Worm (Caenorhabditis elegans): ENCODE data around the gene C47E12.2.
"Not testable (repeated sequence)": the region's sequence is repeated elsewhere in the genome, so short reads cannot be mapped to it uniquely, and the experiment has no call there.

C47E12.2 gene

ce11 chrIV:10036966-10037365 is 33.7 kb upstream of the C47E12.2 start, which contains the start of gene F44D12.10:
Gene F44D12.10, minus strand, starts transcription at chrIV:10037066.
- TF ChIP-seq ceh-24 (tag; optimal IDR thresholded peaks at IDR 0.05): no peak
- no peak for TF ChIP-seq ceh-19 (GFP tag; optimal IDR thresholded peaks at IDR 0.05)
- no peak for TF ChIP-seq hlh-15 (tag; optimal IDR thresholded peaks at IDR 0.05)
- TF ChIP-seq dve-1 (tag; optimal IDR thresholded peaks at IDR 0.05): no peak
- TF ChIP-seq syd-9 (tag; optimal IDR thresholded peaks at IDR 0.05): no peak
- TF ChIP-seq pha-2 (tag; optimal IDR thresholded peaks at IDR 0.05): no peak
- no peak for TF ChIP-seq C38D4.7 (GFP tag; optimal IDR thresholded peaks at IDR 0.05)
- TF ChIP-seq odd-2 (tag; optimal IDR thresholded peaks at IDR 0.05): no peak
- no peak for TF ChIP-seq ceh-31 (tag; optimal IDR thresholded peaks at IDR 0.05)
- no peak for TF ChIP-seq ceh-18 (tag; optimal IDR thresholded peaks at IDR 0.05)
- no peak for TF ChIP-seq npax-4 (tag; optimal IDR thresholded peaks at IDR 0.05)
- TF ChIP-seq tbx-7 (tag; optimal IDR thresholded peaks at IDR 0.05): no peak
- no peak for TF ChIP-seq nfya-1 (tag; optimal IDR thresholded peaks at IDR 0.05)
- TF ChIP-seq ceh-2 (tag; optimal IDR thresholded peaks at IDR 0.05): no peak
- TF ChIP-seq che-1 (tag; optimal IDR thresholded peaks at IDR 0.05): no peak
- no peak for TF ChIP-seq ahr-1 (tag; optimal IDR thresholded peaks at IDR 0.05)

DNA sequence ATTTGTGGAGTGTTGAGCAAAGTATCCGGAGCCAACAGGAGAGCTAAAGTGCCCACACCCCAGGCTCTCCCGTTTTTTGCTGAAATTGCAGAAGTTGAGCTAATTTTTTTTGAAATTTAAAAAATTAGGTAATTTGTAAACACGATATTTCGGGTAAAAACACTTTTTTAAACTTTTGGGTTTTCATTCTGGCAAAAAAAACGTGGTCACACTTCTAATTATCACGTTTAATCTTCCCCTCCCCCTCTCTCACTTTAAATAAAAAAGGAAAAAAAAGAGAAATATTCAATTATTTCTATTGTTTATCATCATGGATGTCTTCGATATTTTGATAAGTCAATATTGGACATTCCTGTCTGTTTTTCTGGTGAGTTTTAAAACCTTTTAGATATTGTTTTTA is 29.8 kb upstream of the C47E12.2 start, which contains the start of gene F44D12.6:
Gene F44D12.6, plus strand, starts transcription at position 301 of the 400 bp plus-strand sequence.
- TF ChIP-seq ceh-9 (tag; optimal IDR thresholded peaks at IDR 0.05) (no peak), pax-1 (tag; optimal IDR thresholded peaks at IDR 0.05) (no peak), nhr-232 (tag; optimal IDR thresholded peaks at IDR 0.05) (no peak), ceh-14 (tag; optimal IDR thresholded peaks at IDR 0.05) (no peak), ref-2 (tag; optimal IDR thresholded peaks at IDR 0.05) (no peak), pat-9 (tag; optimal IDR thresholded peaks at IDR 0.05) (no peak), fkh-6 (tag; optimal IDR thresholded peaks at IDR 0.05) (no peak), odd-2 (tag; optimal IDR thresholded peaks at IDR 0.05) (no peak), pqm-1 (tag; optimal IDR thresholded peaks at IDR 0.05) (no peak), ztf-16 (tag; optimal IDR thresholded peaks at IDR 0.05) (no peak), gmeb-2 (tag; optimal IDR thresholded peaks at IDR 0.05) (no peak), T23F11.4 (GFP tag; optimal IDR thresholded peaks at IDR 0.05) (no peak), C08G9.2 (tag; optimal IDR thresholded peaks at IDR 0.05) (no peak), ceh-2 (tag; optimal IDR thresholded peaks at IDR 0.05) (no peak), hlh-30 (tag; optimal IDR thresholded peaks at IDR 0.05; ENCODE audit: insufficient read depth) (no peak), nfya-1 (tag; optimal IDR thresholded peaks at IDR 0.05) (no peak), fax-1 (tag; optimal IDR thresholded peaks at IDR 0.05) (no peak), unc-42 (tag; optimal IDR thresholded peaks at IDR 0.05) (no peak), hlh-13 (GFP tag; optimal IDR thresholded peaks at IDR 0.05) (no peak)

ce11 chrIV:10028779-10029178 is 25.5 kb upstream of the C47E12.2 start, which contains the start of the genes F44D12.16 and msd-2:
Gene F44D12.16, plus strand, starts transcription at chrIV:10029079.
Gene msd-2, plus strand, starts transcription at chrIV:10029083.
- not testable (repeated sequence) for TF ChIP-seq pros-1, lim-6, rnt-1 (tag; optimal IDR thresholded peaks at IDR 0.05)

DNA sequence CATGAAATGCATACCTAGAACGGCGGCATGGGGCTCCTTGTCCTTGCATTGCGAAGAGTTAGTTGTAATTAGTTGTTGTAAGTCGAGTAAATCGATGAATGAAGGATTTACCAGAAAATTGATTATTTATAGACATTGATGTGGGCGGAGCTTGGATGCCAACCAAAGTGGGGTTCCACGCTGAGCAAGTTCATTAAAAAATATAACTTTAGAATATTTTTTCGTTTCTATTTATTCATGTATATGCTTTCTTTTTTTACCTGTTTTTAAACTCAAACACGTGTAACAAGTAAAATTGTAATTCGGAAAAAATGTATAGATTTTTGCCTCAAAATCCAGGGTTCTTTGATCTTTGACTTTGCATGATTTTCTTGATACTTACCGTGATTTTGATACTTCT is 24.3 kb upstream of the C47E12.2 start, which contains the start of gene gipc-2:
Gene gipc-2, minus strand, starts transcription at position 101 of the 400 bp plus-strand sequence.
- no peak for TF ChIP-seq ceh-2 (tag; optimal IDR thresholded peaks at IDR 0.05)
- TF ChIP-seq ref-2 (tag; optimal IDR thresholded peaks at IDR 0.05): no peak
- no peak for TF ChIP-seq ceh-14 (tag; optimal IDR thresholded peaks at IDR 0.05)
- no peak for TF ChIP-seq pha-4 (tag; optimal IDR thresholded peaks at IDR 0.05)
- no peak for TF ChIP-seq hlh-6 (tag; optimal IDR thresholded peaks at IDR 0.05)
- no peak for TF ChIP-seq hlh-15 (tag; optimal IDR thresholded peaks at IDR 0.05)
- no peak for TF ChIP-seq ceh-6 (GFP tag; optimal IDR thresholded peaks at IDR 0.05)
- TF ChIP-seq T23F11.4 (GFP tag; optimal IDR thresholded peaks at IDR 0.05): no peak
- no peak for TF ChIP-seq unc-42 (tag; optimal IDR thresholded peaks at IDR 0.05)
- TF ChIP-seq pha-2 (tag; optimal IDR thresholded peaks at IDR 0.05): no peak
- no peak for TF ChIP-seq pqm-1 (tag; optimal IDR thresholded peaks at IDR 0.05)
- no peak for TF ChIP-seq odd-2 (tag; optimal IDR thresholded peaks at IDR 0.05)
- TF ChIP-seq mec-3 (tag; optimal IDR thresholded peaks at IDR 0.05; ENCODE audit: borderline replicate concordance): no peak
- TF ChIP-seq lin-11 (tag; optimal IDR thresholded peaks at IDR 0.05): no peak
- TF ChIP-seq C38D4.7 (GFP tag; optimal IDR thresholded peaks at IDR 0.05): no peak
- TF ChIP-seq sox-4 (tag; optimal IDR thresholded peaks at IDR 0.05): no peak

All from whole organism, late embryonic.